Fruit fly (Drosophila melanogaster) S2 (cell line): ENCODE measurements around the gene Ythdc1.

ENCODE experiments used
- CG8478 ChIP-seq: fragments of >200 bp; optimal IDR thresholded peaks from 2 replicates; lab custom pipeline; 2018
- CTCF ChIP-seq, 2 experiments: fragments of >200 bp; optimal IDR thresholded peaks; 2 replicates each; lab custom pipeline; 2018

DNA sequence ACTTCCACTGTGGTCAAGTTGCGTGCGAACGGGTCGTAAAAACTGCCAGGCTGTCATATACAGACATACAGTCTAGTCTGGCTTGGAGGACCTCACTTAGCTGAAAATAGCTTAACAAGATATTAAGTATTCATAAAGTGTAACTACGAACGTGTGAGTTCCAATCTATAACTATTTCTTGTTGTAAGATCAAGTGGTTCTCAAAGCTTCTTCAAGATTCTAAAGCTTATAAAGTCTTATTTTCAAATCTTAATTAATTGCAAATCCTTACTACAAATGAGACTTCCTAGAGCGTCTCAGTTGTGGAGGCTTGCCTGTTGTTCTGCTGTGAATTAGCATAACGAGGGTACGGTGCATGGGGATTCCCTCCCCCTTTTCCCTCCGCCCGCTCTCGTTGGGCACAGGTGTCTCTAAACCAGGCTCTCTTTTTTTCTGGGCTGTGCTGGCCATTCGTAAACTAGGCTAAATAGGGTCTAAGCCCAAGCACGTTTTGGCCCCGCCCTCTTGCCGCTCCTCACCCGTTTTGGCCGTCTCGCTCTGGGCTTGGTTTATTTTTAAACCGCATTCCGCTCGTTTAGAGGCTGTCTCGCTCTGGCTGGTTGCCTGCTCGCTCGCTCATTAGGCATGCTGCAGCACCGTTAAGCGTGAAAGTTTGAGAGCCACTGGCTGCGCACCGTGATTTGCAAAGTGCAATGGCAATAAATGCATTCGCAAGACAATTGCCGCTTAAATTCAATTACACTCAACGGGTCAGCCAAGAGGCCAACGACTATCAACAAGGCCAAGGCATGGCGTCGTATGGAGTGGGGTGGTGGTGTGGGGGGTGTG lies 35.7 kb downstream of the Ythdc1 start:
- TF ChIP-seq CTCF (optimal IDR thresholded peaks at IDR 0.05; lab: Kevin White, UChicago) (no peak), CG8478 (lab: Kevin White, UChicago) (no peak)
